Worm (Caenorhabditis elegans) whole organism, L4 larva: ENCODE results near the gene nprl-3.

Experiments
- Y48G9A.11 ChIP-seq: fragments of 200-800 bp; sonication (Bioruptor generic); IDR thresholded peaks from 2 replicates; pipeline ENCODE4 v1.3.6; 2022; ENCODE audit warnings: missing genetic modification reagents, missing genetic modification characterization, missing compliant biosample characterization
- aly-2 ChIP-seq: sonication (generic microtip); optimal IDR thresholded peaks from 2 replicates; lab custom pipeline; 2018; ENCODE audit warnings: missing biosample characterization, missing genetic modification characterization
- ceh-82 ChIP-seq: sonication (generic microtip); optimal IDR thresholded peaks from 2 replicates; lab custom pipeline; 2017; ENCODE audit warnings: missing biosample characterization, missing genetic modification characterization
- daf-12 ChIP-seq: fragments of 150-350 bp; optimal IDR thresholded peaks from 2 replicates; lab custom pipeline; 2014; ENCODE audit warnings: missing biosample characterization, missing genetic modification reagents, missing genetic modification characterization
- dmd-6 ChIP-seq: fragments of 200-800 bp; sonication (Bioruptor generic); IDR thresholded peaks from 2 replicates; pipeline ENCODE4 v1.3.6; 2022; ENCODE audit warnings: missing genetic modification reagents, missing genetic modification characterization, missing compliant biosample characterization
- hlh-11 ChIP-seq: fragments of 200-800 bp; sonication (Bioruptor generic); optimal IDR thresholded peaks from 2 replicates; lab custom pipeline; 2018; ENCODE audit warnings: mild to moderate bottlenecking, missing genetic modification characterization, missing compliant biosample characterization
- hmg-1.1 ChIP-seq: fragments of 200-800 bp; sonication (Bioruptor generic); IDR thresholded peaks from 2 replicates; pipeline ENCODE4 v1.3.6; 2022; ENCODE audit warnings: missing genetic modification reagents, missing genetic modification characterization, missing compliant biosample characterization
- lim-7 ChIP-seq: fragments of 200-800 bp; sonication (Bioruptor generic); IDR thresholded peaks from 2 replicates; pipeline ENCODE4 v1.3.6; 2022; ENCODE audit warnings: missing genetic modification characterization, missing compliant biosample characterization
- mdl-1 ChIP-seq, 2 experiments: fragments of 150-350 bp in 1 of 2; sonication (generic microtip) in 1 of 2; optimal IDR thresholded peaks; 2 replicates each; lab custom pipeline; 2014 to 2017; ENCODE audit warnings: missing biosample characterization in 2 of 2, missing genetic modification characterization in 2 of 2

DNA sequence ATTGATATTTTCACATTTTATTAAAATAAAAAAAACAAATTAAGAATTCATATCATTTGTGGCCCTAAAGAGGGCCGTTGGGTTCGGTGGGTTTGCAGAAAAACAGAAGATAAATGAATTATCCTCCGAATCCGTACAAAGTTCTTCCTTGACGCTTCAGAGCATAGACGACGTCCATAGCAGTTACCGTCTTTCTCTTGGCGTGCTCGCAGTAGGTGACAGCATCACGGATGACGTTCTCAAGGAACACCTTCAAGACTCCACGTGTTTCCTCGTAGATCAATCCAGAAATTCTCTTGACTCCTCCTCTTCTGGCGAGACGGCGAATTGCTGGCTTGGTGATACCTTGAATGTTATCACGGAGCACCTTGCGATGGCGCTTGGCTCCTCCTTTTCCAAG is 36.3 kb downstream of the nprl-3 start:
- TF ChIP-seq dmd-6 (GFP tag; lab: Robert Waterston, UW), result no peak
- no peak for TF ChIP-seq daf-12 (tag; lab: Kevin White, UChicago)
- TF ChIP-seq ceh-82 (tag; lab: Kevin White, UChicago), result no peak
- no peak for TF ChIP-seq hlh-11 (tag; lab: Kevin White, UChicago)
- no peak for TF ChIP-seq aly-2
- no peak for TF ChIP-seq Y48G9A.11
- TF ChIP-seq hmg-1.1 (GFP tag; lab: Robert Waterston, UW), result no peak
- no peak for TF ChIP-seq mdl-1 (tag; optimal IDR thresholded peaks at IDR 0.05; lab: Kevin White, UChicago)
- no peak for TF ChIP-seq lim-7
